Worm (Caenorhabditis elegans): ENCODE measurements around the gene hum-6.

ce11 chrX:2319238-2319637 lies 16.4 kb downstream of the hum-6 start, which contains the start of gene aakg-4:
- TF ChIP-seq ceh-82 (tag; optimal IDR thresholded peaks at IDR 0.05) (no peak), hmg-11 (tag; optimal IDR thresholded peaks at IDR 0.05) (no peak), egl-27 (tag; optimal IDR thresholded peaks at IDR 0.05) (no peak), daf-12 (tag; optimal IDR thresholded peaks at IDR 0.05) (no peak)

All from whole organism, L3 larva.